Worm (Caenorhabditis elegans) whole organism, L2 larva: ENCODE measurements around the gene lsy-12.

Experiments used
- ceh-82 ChIP-seq: fragments of 150-350 bp; optimal IDR thresholded peaks from 2 replicates; lab custom pipeline; 2014; ENCODE audit warnings: missing biosample characterization, missing genetic modification characterization
- elt-1 ChIP-seq: fragments of 150-350 bp; optimal IDR thresholded peaks from 2 replicates; lab custom pipeline; 2014; ENCODE audit warnings: missing biosample characterization, missing genetic modification characterization
- elt-3 ChIP-seq: sonication (generic microtip); optimal IDR thresholded peaks from 2 replicates; lab custom pipeline; 2017; ENCODE audit warnings: missing biosample characterization, missing genetic modification characterization
- nhr-129 ChIP-seq: fragments of 150-350 bp; optimal IDR thresholded peaks from 2 replicates; lab custom pipeline; 2014; ENCODE audit warnings: missing biosample characterization, missing genetic modification characterization
- nhr-77 ChIP-seq: fragments of 150-350 bp; optimal IDR thresholded peaks from 2 replicates; lab custom pipeline; 2014; ENCODE audit warnings: missing biosample characterization, missing genetic modification characterization
- unc-39 ChIP-seq: fragments of 150-350 bp; optimal IDR thresholded peaks from 2 replicates; lab custom pipeline; 2014; ENCODE audit warnings: missing biosample characterization, missing genetic modification characterization

DNA sequence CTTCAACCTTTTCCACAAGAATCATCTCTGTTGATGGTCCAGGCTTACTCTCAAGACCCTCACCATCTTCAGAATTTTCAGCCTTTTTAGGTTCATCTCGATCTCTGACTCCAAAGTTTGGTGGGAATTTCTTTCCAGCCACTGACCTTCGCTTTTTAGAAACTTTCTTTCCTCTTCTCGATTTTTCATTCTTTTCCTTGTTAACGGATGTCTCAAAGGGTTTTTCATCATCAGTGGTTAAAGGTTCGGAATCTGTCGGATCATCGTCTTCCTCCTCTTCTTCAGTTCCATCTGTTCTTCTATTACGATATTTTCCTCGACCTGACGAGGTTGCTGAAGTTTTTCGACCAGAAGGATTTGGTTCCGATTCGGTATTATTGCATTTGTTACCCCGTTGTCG is 11.2 kb downstream of the lsy-12 start:
- TF ChIP-seq elt-3 (no peak), nhr-77 (tag; lab: Kevin White, UChicago) (no peak), ceh-82 (tag; lab: Kevin White, UChicago) (no peak), nhr-129 (tag; lab: Kevin White, UChicago) (no peak), elt-1 (tag; lab: Kevin White, UChicago) (no peak), unc-39 (tag; lab: Kevin White, UChicago) (no peak)
